Worm (Caenorhabditis elegans): Measurements from ENCODE around the gene F25G6.1.

DNA sequence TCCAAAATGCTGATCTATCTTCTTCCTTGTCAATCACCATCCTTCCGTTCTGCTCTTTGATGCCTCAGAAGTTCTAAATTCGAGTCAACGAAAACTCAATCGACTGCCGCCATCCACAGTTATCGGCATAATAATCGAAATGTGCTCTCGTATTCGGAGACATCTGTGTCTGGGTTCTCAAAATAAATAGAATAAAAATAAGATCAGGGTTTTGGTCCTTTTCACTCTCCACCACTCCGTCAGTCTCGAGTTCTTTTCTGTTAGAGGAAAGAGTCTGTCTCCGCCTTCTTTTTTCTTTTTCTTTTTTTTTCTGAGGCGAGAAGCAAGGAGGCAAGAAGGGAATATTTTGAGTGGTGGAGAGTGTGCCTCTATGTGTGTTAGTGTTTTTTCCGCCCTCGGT lies 48.9 kb downstream of the F25G6.1 start, which contains the start of gene F41E6.17:
- TF ChIP-seq cog-1 (tag; optimal IDR thresholded peaks at IDR 0.05), result no peak
- no peak for TF ChIP-seq med-1 (GFP tag; optimal IDR thresholded peaks at IDR 0.05; ENCODE audit: insufficient read depth)
- TF ChIP-seq ztf-29 (GFP tag; IDR thresholded peaks at IDR 0.05), result no peak
- TF ChIP-seq ztf-23 (GFP tag; IDR thresholded peaks at IDR 0.05), result no peak
- no peak for TF ChIP-seq ref-1 (GFP tag; conservative IDR thresholded peaks at IDR 0.05)
